Worm (Caenorhabditis elegans): Measurements from ENCODE around the gene mltn-13.

DNA sequence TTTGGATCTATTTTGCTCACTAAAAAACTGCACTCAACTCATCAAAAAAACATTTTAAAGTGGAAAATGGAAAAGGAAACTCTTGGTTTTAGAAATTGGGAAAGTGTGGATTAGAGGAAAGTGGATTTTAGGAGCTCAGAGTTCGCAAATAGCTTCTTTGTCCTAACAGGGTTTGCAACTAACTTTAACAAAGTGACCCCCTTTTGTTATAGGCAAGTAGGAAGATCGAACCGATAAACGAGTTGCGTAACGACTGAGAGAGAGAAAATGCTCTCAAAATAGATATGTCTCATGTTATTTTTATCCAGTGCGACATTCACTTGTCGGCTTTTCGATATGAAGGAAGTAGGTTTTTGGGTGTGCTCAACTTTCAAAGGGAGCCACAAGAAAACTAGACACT is 21.7 kb downstream of the mltn-13 start:
- no peak for TF ChIP-seq pes-1 (GFP tag; IDR thresholded peaks at IDR 0.05)
- TF ChIP-seq aly-1 (tag; optimal IDR thresholded peaks at IDR 0.05): no peak

All from whole organism, early embryonic.